Fruit fly (Drosophila melanogaster) Kc167 (cell line): ENCODE measurements around the gene Tailor.

Experiments
- Myc ChIP-seq: fragments of >200 bp; optimal IDR thresholded peaks from 2 replicates; lab custom pipeline; 2017; ENCODE audit warnings: missing external identifiers
- h ChIP-seq: fragments of >200 bp; optimal IDR thresholded peaks from 3 replicates; lab custom pipeline; 2018; ENCODE audit warnings: missing external identifiers
- insv ChIP-seq: fragments of >200 bp; optimal IDR thresholded peaks from 3 replicates; lab custom pipeline; 2018; ENCODE audit warnings: missing external identifiers
- psq ChIP-seq: fragments of >200 bp; optimal IDR thresholded peaks from 2 replicates; lab custom pipeline; 2017; ENCODE audit warnings: missing external identifiers
- ttk ChIP-seq: sonication (Bioruptor generic); optimal IDR thresholded peaks from 2 replicates; lab custom pipeline; 2017; ENCODE audit warnings: missing external identifiers

DNA sequence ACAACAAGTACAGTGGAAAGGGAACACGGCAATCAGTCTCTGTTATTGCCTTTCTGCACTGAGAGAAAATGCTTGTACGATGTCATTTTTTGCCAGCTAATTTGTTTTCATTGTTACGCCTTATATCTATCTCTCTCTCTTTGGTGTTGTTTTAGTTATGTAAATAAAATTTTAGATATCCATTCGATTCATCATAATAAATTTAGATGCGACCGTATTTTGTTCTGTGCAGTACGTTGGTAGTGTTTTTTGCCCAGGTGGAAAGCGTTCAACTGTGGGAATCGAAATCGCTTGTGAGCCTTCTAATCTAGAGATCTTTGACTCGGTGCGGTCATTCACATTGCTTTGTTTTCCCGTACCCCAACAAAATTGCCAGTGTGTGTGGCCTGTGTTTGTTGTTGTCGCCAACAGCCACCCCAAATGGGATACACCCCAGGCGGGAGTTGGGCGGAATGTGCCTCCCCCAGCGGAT lies 10.1 kb downstream of the Tailor start:
- TF ChIP-seq Myc (lab: Kevin White, UChicago): no peak
- TF ChIP-seq h (lab: Kevin White, UChicago): no peak
- TF ChIP-seq psq (lab: Kevin White, UChicago): no peak
- peak; percentile 55 for TF ChIP-seq ttk (lab: Kevin White, UChicago)
- TF ChIP-seq insv: no peak
